Worm (Caenorhabditis elegans): ENCODE measurements around the gene Y70C5A.3.
A peak's percentile ranks its signal among the peaks of the same experiment; 100 is the strongest.

The Y70C5A.3 gene

ce11 chrV:16596102-16596501 is 24.6 kb downstream of the Y70C5A.3 start:
- TF ChIP-seq nhr-28 (tag; optimal IDR thresholded peaks at IDR 0.05) (no peak), nhr-77 (tag; optimal IDR thresholded peaks at IDR 0.05) (no peak), nhr-237 (tag; optimal IDR thresholded peaks at IDR 0.05) (no peak), elt-3 (tag; optimal IDR thresholded peaks at IDR 0.05) (peak in 1 of 6 experiments; percentile 19), mdl-1 (tag; optimal IDR thresholded peaks at IDR 0.05) (no peak), elt-2 (tag; optimal IDR thresholded peaks at IDR 0.05) (no peak), pag-3 (tag; optimal IDR thresholded peaks at IDR 0.05; ENCODE audit: borderline replicate concordance, insufficient read depth) (no peak), nhr-84 (tag; optimal IDR thresholded peaks at IDR 0.05) (no peak)

ce11 chrV:16595140-16595791 is 25.5 kb downstream of the Y70C5A.3 start, which contains the start of gene cpl-1:
Gene cpl-1, minus strand, starts transcription at chrV:16595346.
- TF ChIP-seq ces-1 (GFP tag; optimal IDR thresholded peaks at IDR 0.05) (no peak), xbp-1 (tag; optimal IDR thresholded peaks at IDR 0.05) (no peak), fkh-4 (tag; optimal IDR thresholded peaks at IDR 0.05; ENCODE audit: borderline replicate concordance) (no peak), hlh-4 (tag; optimal IDR thresholded peaks at IDR 0.05) (no peak), fkh-10 (GFP tag; optimal IDR thresholded peaks at IDR 0.05) (no peak), efl-3 (GFP tag; optimal IDR thresholded peaks at IDR 0.05) (no peak), jun-1 (tag; optimal IDR thresholded peaks at IDR 0.05) (peak; percentile 18), sptf-1 (tag; optimal IDR thresholded peaks at IDR 0.05) (no peak), elt-3 (tag; optimal IDR thresholded peaks at IDR 0.05) (no peak), pqm-1 (tag; optimal IDR thresholded peaks at IDR 0.05) (no peak), dsc-1 (tag; optimal IDR thresholded peaks at IDR 0.05) (no peak), nhr-19 (GFP tag; conservative IDR thresholded peaks at IDR 0.05) (peak; percentile 16; the same call in 1 of the 2 replicates), unc-86 (tag; optimal IDR thresholded peaks at IDR 0.05) (no peak), snu-23 (GFP tag; optimal IDR thresholded peaks at IDR 0.05) (peak; percentile 6), irx-1 (tag; optimal IDR thresholded peaks at IDR 0.05) (no peak), tlp-1 (tag; optimal IDR thresholded peaks at IDR 0.05) (no peak), nhr-47 (tag; optimal IDR thresholded peaks at IDR 0.05) (no peak), dpl-1 (GFP tag; optimal IDR thresholded peaks at IDR 0.05) (no peak), isw-1 (GFP tag; IDR thresholded peaks at IDR 0.05) (no peak), nhr-85 (tag) (no peak), mep-1 (tag; optimal IDR thresholded peaks at IDR 0.05) (no peak), ceh-8 (GFP tag; optimal IDR thresholded peaks at IDR 0.05) (no peak), lin-35 (GFP tag; optimal IDR thresholded peaks at IDR 0.05) (peak in 1 of 2 experiments; percentile 27), ztf-4 (tag; optimal IDR thresholded peaks at IDR 0.05) (no peak), nhr-237 (tag; optimal IDR thresholded peaks at IDR 0.05) (no peak), nhr-71 (tag; optimal IDR thresholded peaks at IDR 0.05) (peak; percentile 45), pax-3 (tag; optimal IDR thresholded peaks at IDR 0.05) (no peak), fkh-8 (tag; optimal IDR thresholded peaks at IDR 0.05) (no peak), elt-2 (tag; optimal IDR thresholded peaks at IDR 0.05) (peak; percentile 88), skn-1 (tag; optimal IDR thresholded peaks at IDR 0.05) (no peak), mef-2 (tag; optimal IDR thresholded peaks at IDR 0.05) (no peak), F16B12.6 (tag; optimal IDR thresholded peaks at IDR 0.05) (no peak), alr-1 (tag; optimal IDR thresholded peaks at IDR 0.05; ENCODE audit: borderline replicate concordance) (no peak), hpl-2 (GFP tag; optimal IDR thresholded peaks at IDR 0.05) (no peak), fos-1 (tag; optimal IDR thresholded peaks at IDR 0.05) (no peak), unc-98 (GFP tag; IDR thresholded peaks at IDR 0.05) (no peak), efl-1 (optimal IDR thresholded peaks at IDR 0.05) (no peak), efl-1 (GFP tag; optimal IDR thresholded peaks at IDR 0.05 in 1 of 2) (peak in 1 of 2 experiments; percentile 87), ama-1 (optimal IDR thresholded peaks at IDR 0.05) (peak; percentile 88), blmp-1 (tag; optimal IDR thresholded peaks at IDR 0.05) (peak; percentile 4), ztf-11 (tag; optimal IDR thresholded peaks at IDR 0.05) (no peak), unc-130 (tag; optimal IDR thresholded peaks at IDR 0.05) (no peak), egl-13 (tag; optimal IDR thresholded peaks at IDR 0.05) (no peak), C16A3.4 (tag; optimal IDR thresholded peaks at IDR 0.05) (no peak), ceh-88 (GFP tag; IDR thresholded peaks at IDR 0.05) (no peak), sup-37 (GFP tag; optimal IDR thresholded peaks at IDR 0.05) (no peak)

Measured in whole organism, L1 larva.